Fruit fly (Drosophila melanogaster) whole organism, embryonic: ENCODE data around the gene Ldaf1.
A peak's percentile ranks its signal among the peaks of the same experiment; 100 is the strongest.

Experiments used
- Atf6 ChIP-seq: fragments of 200-800 bp; sonication (Bioruptor generic); IDR thresholded peaks from 2 replicates; pipeline ENCODE4 v1.3.6; 2022; ENCODE audit warnings: missing biosample characterization, missing genetic modification characterization
- B-H2 ChIP-seq: fragments of 200-800 bp; sonication (Bioruptor generic); optimal IDR thresholded peaks from 2 replicates; lab custom pipeline; 2018; ENCODE audit warnings: missing biosample characterization, mild to moderate bottlenecking, missing genetic modification characterization
- CG10366 ChIP-seq: fragments of 200-800 bp; sonication (Bioruptor generic); IDR thresholded peaks from 2 replicates; pipeline ENCODE4 v1.3.6; 2022; ENCODE audit warnings: missing biosample characterization, missing genetic modification characterization
- CG11247 ChIP-seq: fragments of 200-800 bp; sonication (Bioruptor generic); IDR thresholded peaks from 2 replicates; pipeline ENCODE4 v1.3.6; 2022; ENCODE audit warnings: missing biosample characterization, missing genetic modification characterization
- CG11723 ChIP-seq: fragments of 200-800 bp; sonication (Bioruptor generic); optimal IDR thresholded peaks from 2 replicates; lab custom pipeline; 2017; ENCODE audit warnings: missing biosample characterization, mild to moderate bottlenecking, missing genetic modification characterization
- CG12299 ChIP-seq: fragments of 200-800 bp; sonication (Bioruptor generic); optimal IDR thresholded peaks from 2 replicates; lab custom pipeline; 2018; ENCODE audit warnings: missing biosample characterization, mild to moderate bottlenecking, missing genetic modification characterization
- CG12769 ChIP-seq: fragments of 200-800 bp; sonication (Bioruptor generic); optimal IDR thresholded peaks from 2 replicates; lab custom pipeline; 2019; ENCODE audit warnings: missing biosample characterization, mild to moderate bottlenecking, missing genetic modification characterization, moderate library complexity
- CG17328 ChIP-seq: fragments of 200-800 bp; sonication (Bioruptor generic); IDR thresholded peaks from 2 replicates; pipeline ENCODE4 v1.3.6; 2022; ENCODE audit warnings: missing biosample characterization, missing genetic modification characterization
- CG18599 ChIP-seq: fragments of 200-800 bp; sonication (Bioruptor generic); optimal IDR thresholded peaks from 3 replicates; lab custom pipeline; 2017; ENCODE audit warnings: missing biosample characterization, missing genetic modification characterization, mild to moderate bottlenecking, moderate library complexity, missing genetic modification reagents
- CG2116 ChIP-seq: fragments of 200-800 bp; sonication (Bioruptor generic); optimal IDR thresholded peaks from 3 replicates; lab custom pipeline; 2018; ENCODE audit warnings: missing biosample characterization, mild to moderate bottlenecking, missing genetic modification characterization
- CG2129 ChIP-seq: fragments of 200-800 bp; sonication (Bioruptor generic); IDR thresholded peaks from 2 replicates; pipeline ENCODE4 v1.3.6; 2022; ENCODE audit warnings: missing biosample characterization, missing genetic modification characterization; ENCODE audit not compliant: partially characterized antibody
- CG2199 ChIP-seq: fragments of 200-800 bp; sonication (Bioruptor generic); IDR thresholded peaks from 3 replicates; pipeline ENCODE4 v1.3.6; 2022; ENCODE audit warnings: missing biosample characterization, missing genetic modification characterization
- CG2875 ChIP-seq: fragments of 200-800 bp; sonication (Bioruptor generic); optimal IDR thresholded peaks from 2 replicates; lab custom pipeline; 2017; ENCODE audit warnings: missing biosample characterization, mild to moderate bottlenecking, missing genetic modification characterization, missing genetic modification reagents
- CG30431 ChIP-seq: fragments of 200-800 bp; sonication (Bioruptor generic); optimal IDR thresholded peaks from 2 replicates; lab custom pipeline; 2017; ENCODE audit warnings: missing biosample characterization, missing genetic modification characterization
- CG31224 ChIP-seq: fragments of 200-800 bp; sonication (Bioruptor generic); IDR thresholded peaks from 2 replicates; pipeline ENCODE4 v1.3.6; 2022; ENCODE audit warnings: missing biosample characterization, missing genetic modification characterization
- CG31441 ChIP-seq: fragments of 200-800 bp; sonication (Bioruptor generic); IDR thresholded peaks from 2 replicates; pipeline ENCODE4 v1.3.6; 2022; ENCODE audit warnings: missing biosample characterization, missing genetic modification characterization
- CG34422 ChIP-seq: fragments of 200-800 bp; sonication (Bioruptor generic); IDR thresholded peaks from 3 replicates; pipeline ENCODE4 v1.3.6; 2022; ENCODE audit warnings: missing biosample characterization, missing genetic modification characterization
- CG4360 ChIP-seq: fragments of 200-800 bp; sonication (Bioruptor generic); IDR thresholded peaks from 2 replicates; pipeline ENCODE4 v1.3.6; 2022; ENCODE audit warnings: missing biosample characterization, missing genetic modification characterization
- CG4617 ChIP-seq: fragments of 200-800 bp; sonication (Bioruptor generic); optimal IDR thresholded peaks from 3 replicates; lab custom pipeline; 2016; ENCODE audit warnings: missing biosample characterization, missing genetic modification characterization, borderline replicate concordance
- CG5953 ChIP-seq: fragments of 200-800 bp; sonication (Bioruptor generic); IDR thresholded peaks from 2 replicates; pipeline ENCODE4 v1.3.6; 2022; ENCODE audit warnings: missing biosample characterization, missing genetic modification characterization
- CG7786 ChIP-seq: fragments of 200-800 bp; sonication (Bioruptor generic); optimal IDR thresholded peaks from 2 replicates; lab custom pipeline; 2016; ENCODE audit warnings: missing biosample characterization, missing genetic modification characterization
- CG8089 ChIP-seq: fragments of 200-800 bp; sonication (Bioruptor generic); optimal IDR thresholded peaks from 3 replicates; lab custom pipeline; 2016; ENCODE audit warnings: missing biosample characterization, missing genetic modification characterization
- CG8388 ChIP-seq: fragments of 200-800 bp; sonication (Bioruptor generic); optimal IDR thresholded peaks from 2 replicates; lab custom pipeline; 2019; ENCODE audit warnings: missing biosample characterization, mild to moderate bottlenecking, missing genetic modification characterization, moderate library complexity
- CG9797 ChIP-seq: fragments of 200-800 bp; sonication (Bioruptor generic); optimal IDR thresholded peaks from 3 replicates; lab custom pipeline; 2018; ENCODE audit warnings: missing biosample characterization, mild to moderate bottlenecking, missing genetic modification characterization
- CG9817 ChIP-seq: fragments of 200-800 bp; sonication (Bioruptor generic); optimal IDR thresholded peaks from 2 replicates; lab custom pipeline; 2018; ENCODE audit warnings: missing biosample characterization, mild to moderate bottlenecking, missing genetic modification characterization, moderate library complexity
- CTCF ChIP-seq: fragments of 200-800 bp; sonication (Bioruptor generic); optimal IDR thresholded peaks from 2 replicates; lab custom pipeline; 2017; ENCODE audit warnings: missing biosample characterization, mild to moderate bottlenecking, missing genetic modification characterization, moderate library complexity
- Hsf ChIP-seq: fragments of 200-800 bp; sonication (Bioruptor generic); optimal IDR thresholded peaks from 3 replicates; lab custom pipeline; 2016; ENCODE audit warnings: missing biosample characterization, missing genetic modification characterization
- Mes4 ChIP-seq: fragments of 200-800 bp; sonication (Bioruptor generic); optimal IDR thresholded peaks from 2 replicates; lab custom pipeline; 2016; ENCODE audit warnings: missing biosample characterization, missing genetic modification characterization
- Myb ChIP-seq: fragments of 200-800 bp; sonication (Bioruptor generic); optimal IDR thresholded peaks from 2 replicates; lab custom pipeline; 2016; ENCODE audit warnings: missing biosample characterization, missing genetic modification characterization
- Neu2 ChIP-seq: fragments of 200-800 bp; sonication (Bioruptor generic); optimal IDR thresholded peaks from 3 replicates; lab custom pipeline; 2016; ENCODE audit warnings: missing biosample characterization, missing genetic modification characterization, borderline replicate concordance
- Rx ChIP-seq: fragments of 200-800 bp; sonication (Bioruptor generic); IDR thresholded peaks from 2 replicates; pipeline ENCODE4 v1.3.6; 2022; ENCODE audit warnings: missing biosample characterization, missing genetic modification characterization
- Usf ChIP-seq: fragments of 200-800 bp; sonication (Bioruptor generic); optimal IDR thresholded peaks from 2 replicates; lab custom pipeline; 2017; ENCODE audit warnings: missing genotype, missing biosample characterization, missing genetic modification characterization
- Xbp1 ChIP-seq: fragments of 200-800 bp; sonication (Bioruptor generic); optimal IDR thresholded peaks from 3 replicates; lab custom pipeline; 2016; ENCODE audit warnings: missing biosample characterization, mild to moderate bottlenecking, missing genetic modification characterization
- ap ChIP-seq: fragments of 200-800 bp; sonication (Bioruptor generic); IDR thresholded peaks from 2 replicates; pipeline ENCODE4 v1.3.6; 2022; ENCODE audit warnings: missing biosample characterization, missing genetic modification characterization
- ara ChIP-seq: fragments of 200-800 bp; sonication (Bioruptor generic); IDR thresholded peaks from 2 replicates; pipeline ENCODE4 v1.3.6; 2022; ENCODE audit warnings: missing biosample characterization, missing genetic modification characterization
- az2 ChIP-seq: fragments of 200-800 bp; sonication (Bioruptor generic); optimal IDR thresholded peaks from 3 replicates; lab custom pipeline; 2016; ENCODE audit warnings: missing biosample characterization, missing genetic modification characterization
- chn ChIP-seq: fragments of 200-800 bp; sonication (Bioruptor generic); optimal IDR thresholded peaks from 2 replicates; lab custom pipeline; 2016; ENCODE audit warnings: missing biosample characterization, missing genetic modification characterization
- dan ChIP-seq: fragments of 200-800 bp; sonication (Bioruptor generic); IDR thresholded peaks from 2 replicates; pipeline ENCODE4 v1.3.6; 2022; ENCODE audit warnings: missing biosample characterization, missing genetic modification characterization
- danr ChIP-seq: fragments of 200-800 bp; sonication (Bioruptor generic); IDR thresholded peaks from 2 replicates; pipeline ENCODE4 v1.3.6; 2022; ENCODE audit warnings: missing biosample characterization, missing genetic modification characterization
- dpn ChIP-seq, 2 experiments: fragments of 200-800 bp; sonication (Bioruptor generic); optimal IDR thresholded peaks; 3 replicates each; lab custom pipeline; 2016; ENCODE audit warnings: missing biosample characterization in 2 of 2, missing genetic modification characterization in 2 of 2
- eyg ChIP-seq: fragments of 200-800 bp; sonication (Bioruptor generic); optimal IDR thresholded peaks from 3 replicates; lab custom pipeline; 2016; ENCODE audit warnings: missing biosample characterization, missing genetic modification characterization
- gcm2 ChIP-seq: fragments of 200-800 bp; sonication (Bioruptor generic); optimal IDR thresholded peaks from 2 replicates; lab custom pipeline; 2016; ENCODE audit warnings: missing biosample characterization, missing genetic modification characterization
- gt ChIP-seq: fragments of 200-800 bp; sonication (Bioruptor generic); IDR thresholded peaks from 2 replicates; pipeline ENCODE4 v1.3.6; 2022; ENCODE audit warnings: missing biosample characterization, missing genetic modification characterization
- hkb ChIP-seq, 2 experiments: fragments of 200-800 bp in 1 of 2; fragments of >200 bp in 1 of 2; sonication (Bioruptor generic) in 1 of 2; IDR thresholded peaks in 1 of 2; optimal IDR thresholded peaks in 1 of 2; 2 replicates each; pipeline versions ENCODE4 v1.3.6 to Lab custom; 2017 to 2022; ENCODE audit warnings: missing biosample characterization in 1 of 2, missing genetic modification characterization in 1 of 2
- ranshi ChIP-seq: fragments of 200-800 bp; sonication (Bioruptor generic); IDR thresholded peaks from 2 replicates; pipeline ENCODE4 v1.3.6; 2022; ENCODE audit warnings: missing biosample characterization, missing genetic modification characterization
- sens ChIP-seq: fragments of 200-800 bp; sonication (Bioruptor generic); peaks from one replicate; lab custom pipeline; 2016; ENCODE audit warnings: missing biosample characterization, missing genetic modification characterization
- sqz ChIP-seq: fragments of 200-800 bp; sonication (Bioruptor generic); optimal IDR thresholded peaks from 3 replicates; lab custom pipeline; 2018; ENCODE audit warnings: missing biosample characterization, mild to moderate bottlenecking, missing genetic modification characterization
- stc ChIP-seq: fragments of 200-800 bp; sonication (Bioruptor generic); IDR thresholded peaks from 2 replicates; pipeline ENCODE4 v1.3.6; 2022; ENCODE audit warnings: missing biosample characterization, missing genetic modification characterization
- unpg ChIP-seq: fragments of 200-800 bp; sonication (Bioruptor generic); optimal IDR thresholded peaks from 3 replicates; lab custom pipeline; 2018; ENCODE audit warnings: missing biosample characterization, mild to moderate bottlenecking, missing genetic modification characterization, moderate library complexity

The Ldaf1 gene

DNA sequence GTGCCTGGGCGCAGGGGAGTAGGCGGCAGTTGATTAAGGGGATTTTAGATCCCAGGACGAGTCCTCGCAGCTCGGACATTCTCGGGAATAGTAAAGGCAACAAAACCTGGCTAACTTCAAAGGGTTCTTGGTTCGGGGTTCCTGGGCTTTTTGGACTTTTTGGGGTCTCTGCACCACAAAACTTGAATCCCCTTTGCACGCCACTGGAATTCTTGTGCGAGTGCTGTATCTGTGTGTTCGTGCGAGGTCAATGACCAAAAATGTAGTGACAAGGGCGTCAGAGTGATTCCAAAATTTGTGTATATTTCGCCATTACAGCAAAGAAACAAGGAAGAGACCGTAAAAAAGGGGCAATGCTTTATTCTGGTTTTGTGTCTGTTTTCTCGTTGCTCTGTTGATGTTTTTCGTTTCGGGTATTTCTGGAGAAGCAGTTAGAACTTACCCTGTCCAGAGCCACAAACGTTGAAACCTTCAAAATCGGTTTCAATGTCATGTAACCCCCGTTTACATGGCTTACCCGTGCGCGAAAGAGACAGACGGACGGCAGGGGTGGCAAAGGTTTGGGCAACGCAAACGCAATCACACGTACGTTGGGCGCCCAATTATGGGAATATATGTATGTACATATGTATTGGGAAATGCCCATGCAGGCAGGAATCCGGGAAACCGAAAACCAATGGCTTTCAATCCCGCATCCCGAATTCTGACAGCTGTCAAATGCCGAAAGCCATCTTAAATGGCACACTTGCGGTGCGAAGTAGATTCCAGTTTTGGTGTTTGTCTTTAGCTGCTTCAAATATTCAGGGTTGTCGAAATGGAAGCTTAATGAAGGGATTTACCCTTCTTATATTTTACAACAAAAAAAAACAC is 42.8 kb upstream of the Ldaf1 start (continued):
- peak; percentile 8 for TF ChIP-seq Mes4
- no peak for TF ChIP-seq CG9797 (GFP tag; lab: Kevin White, UChicago)
- peak; percentile 26 for TF ChIP-seq Hsf (GFP tag; lab: Kevin White, UChicago)
- TF ChIP-seq danr (GFP tag; lab: Robert Waterston, UW), result peak; percentile 41; the same call in 1 of the 2 replicates
- TF ChIP-seq CG10366 (GFP tag; lab: Robert Waterston, UW), result peak; percentile 50; the same call in 1 of the 2 replicates
- TF ChIP-seq Atf6 (GFP tag; lab: Robert Waterston, UW), result peak; percentile 38; the same call in 1 of the 2 replicates
- peak; percentile 74 for TF ChIP-seq unpg (GFP tag; lab: Kevin White, UChicago)
- no peak for TF ChIP-seq sqz (GFP tag; lab: Kevin White, UChicago)
- TF ChIP-seq CG18599 (GFP tag; lab: Kevin White, UChicago), result peak; percentile 77
- no peak for TF ChIP-seq CTCF (GFP tag; lab: Kevin White, UChicago)
- TF ChIP-seq dan (GFP tag; lab: Robert Waterston, UW), result 0 out of 2 replicates have a peak, but pooled peaks have one; percentile 7
- peak; percentile 62 for TF ChIP-seq CG8388
- TF ChIP-seq CG12769, result peak; percentile 44
- TF ChIP-seq CG11723 (GFP tag; lab: Kevin White, UChicago), result no peak
- peak; percentile 16 for TF ChIP-seq CG8089
- no peak for TF ChIP-seq CG2116 (GFP tag; lab: Kevin White, UChicago)
- TF ChIP-seq gt, result no peak
- TF ChIP-seq eyg (GFP tag; lab: Kevin White, UChicago), result no peak
- TF ChIP-seq Neu2 (GFP tag; lab: Kevin White, UChicago), result no peak
- TF ChIP-seq dpn (GFP tag; optimal IDR thresholded peaks at IDR 0.05; lab: Kevin White, UChicago), result peak in 1 of 2 experiments; percentile 68
- peak; percentile 44; the same call in 1 of the 2 replicates for TF ChIP-seq CG17328 (GFP tag; lab: Robert Waterston, UW)
- peak; percentile 5 for TF ChIP-seq chn (GFP tag; lab: Kevin White, UChicago)
- TF ChIP-seq sens, result peak; percentile 93
- no peak; the same call in 1 of the 2 replicates for TF ChIP-seq CG31441 (GFP tag; lab: Robert Waterston, UW)
- no peak for TF ChIP-seq Myb (GFP tag; lab: Kevin White, UChicago)
- peak; percentile 40; the same call in 2 of the 3 replicates for TF ChIP-seq CG34422 (GFP tag; lab: Robert Waterston, UW)
- TF ChIP-seq CG2875 (GFP tag; lab: Kevin White, UChicago), result peak; percentile 4
- TF ChIP-seq CG9817, result peak; percentile 52
- peak; percentile 48 for TF ChIP-seq ap (GFP tag; lab: Robert Waterston, UW)
- TF ChIP-seq ranshi, result peak; percentile 69
- TF ChIP-seq CG2199, result no peak
- TF ChIP-seq hkb (optimal IDR thresholded peaks at IDR 0.05; lab: Kevin White, UChicago), result no peak
- peak; percentile 56 for TF ChIP-seq hkb (GFP tag; IDR thresholded peaks at IDR 0.05; lab: Robert Waterston, UW)
- peak; percentile 31 for TF ChIP-seq Usf
- 0 out of 2 replicates have a peak, but pooled peaks have one; percentile 38 for TF ChIP-seq CG5953 (GFP tag; lab: Robert Waterston, UW)
- no peak for TF ChIP-seq CG2129 (GFP tag; lab: Robert Waterston, UW)
- no peak for TF ChIP-seq az2
- no peak for TF ChIP-seq CG11247 (GFP tag; lab: Robert Waterston, UW)
- peak; percentile 28; the same call in 1 of the 2 replicates for TF ChIP-seq ara
- TF ChIP-seq gcm2 (GFP tag; lab: Kevin White, UChicago), result no peak
- peak; percentile 41 for TF ChIP-seq Xbp1 (GFP tag; lab: Kevin White, UChicago)
- TF ChIP-seq stc, result no peak
- peak; percentile 18 for TF ChIP-seq CG30431 (GFP tag; lab: Kevin White, UChicago)
- 0 out of 2 replicates have a peak, but pooled peaks have one; percentile 7 for TF ChIP-seq CG4360 (GFP tag; lab: Robert Waterston, UW)
- TF ChIP-seq CG12299 (tag; lab: Kevin White, UChicago), result peak; percentile 34
- 0 out of 2 replicates have a peak, but pooled peaks have one; percentile 45 for TF ChIP-seq Rx (GFP tag; lab: Robert Waterston, UW)
- TF ChIP-seq B-H2 (GFP tag; lab: Kevin White, UChicago), result no peak
- peak; percentile 55 for TF ChIP-seq CG7786 (GFP tag; lab: Kevin White, UChicago)
- TF ChIP-seq CG31224 (GFP tag; lab: Robert Waterston, UW), result peak; percentile 40; the same call in 1 of the 2 replicates
- no peak for TF ChIP-seq CG4617 (GFP tag; lab: Kevin White, UChicago)
